Worm (Caenorhabditis elegans): ENCODE measurements around the gene ZK185.2.

ce11 chrIV:4565882-4566281 is 29.5 kb downstream of the ZK185.2 start:
- TF ChIP-seq tab-1 (GFP tag; IDR thresholded peaks at IDR 0.05) (no peak), ref-1 (GFP tag; conservative IDR thresholded peaks at IDR 0.05) (no peak), cog-1 (tag; optimal IDR thresholded peaks at IDR 0.05) (no peak), ztf-29 (GFP tag; IDR thresholded peaks at IDR 0.05) (no peak), flt-1 (GFP tag; IDR thresholded peaks at IDR 0.05) (no peak), ztf-23 (GFP tag; IDR thresholded peaks at IDR 0.05) (no peak)
